Fruit fly (Drosophila melanogaster) whole organism, embryonic: Measurements from ENCODE around the gene CG43229.

ENCODE experiments used
- ATbp ChIP-seq: fragments of 200-800 bp; sonication (Bioruptor generic); optimal IDR thresholded peaks from 2 replicates; lab custom pipeline; 2017; ENCODE audit warnings: missing biosample characterization, mild to moderate bottlenecking, missing genetic modification characterization, missing genetic modification reagents
- BEAF-32 ChIP-seq: fragments of 200-800 bp; sonication (Bioruptor generic); optimal IDR thresholded peaks from 3 replicates; lab custom pipeline; 2017; ENCODE audit warnings: missing biosample characterization, missing genetic modification characterization, mild to moderate bottlenecking, moderate library complexity, missing genetic modification reagents
- CG10267 ChIP-seq: fragments of 200-800 bp; sonication (Bioruptor generic); optimal IDR thresholded peaks from 2 replicates; lab custom pipeline; 2018; ENCODE audit warnings: missing biosample characterization, mild to moderate bottlenecking, missing genetic modification characterization, moderate library complexity
- CG11723 ChIP-seq: fragments of 200-800 bp; sonication (Bioruptor generic); optimal IDR thresholded peaks from 2 replicates; lab custom pipeline; 2017; ENCODE audit warnings: missing biosample characterization, mild to moderate bottlenecking, missing genetic modification characterization
- CG12659 ChIP-seq: fragments of 200-800 bp; sonication (Bioruptor generic); optimal IDR thresholded peaks from 3 replicates; lab custom pipeline; 2017; ENCODE audit warnings: mild to moderate bottlenecking, missing biosample characterization, missing genetic modification reagents, missing genetic modification characterization
- CG12769 ChIP-seq: fragments of 200-800 bp; sonication (Bioruptor generic); optimal IDR thresholded peaks from 2 replicates; lab custom pipeline; 2019; ENCODE audit warnings: missing biosample characterization, mild to moderate bottlenecking, missing genetic modification characterization, moderate library complexity
- CG13123 ChIP-seq: fragments of 200-800 bp; sonication (Bioruptor generic); optimal IDR thresholded peaks from 2 replicates; lab custom pipeline; 2016; ENCODE audit warnings: missing biosample characterization, missing genetic modification characterization
- CG14710 ChIP-seq: fragments of 200-800 bp; sonication (Bioruptor generic); optimal IDR thresholded peaks from 3 replicates; lab custom pipeline; 2019; ENCODE audit warnings: missing biosample characterization, mild to moderate bottlenecking, missing genetic modification characterization, moderate library complexity
- CG14860 ChIP-seq: fragments of 200-800 bp; sonication (Bioruptor generic); IDR thresholded peaks from 3 replicates; pipeline ENCODE4 v1.3.6; 2022; ENCODE audit warnings: missing biosample characterization, missing genetic modification characterization; ENCODE audit not compliant: partially characterized antibody
- CG1529 ChIP-seq: fragments of 200-800 bp; sonication (Bioruptor generic); optimal IDR thresholded peaks from 3 replicates; lab custom pipeline; 2018; ENCODE audit warnings: missing biosample characterization, missing genetic modification characterization
- CG16779 ChIP-seq: fragments of 200-800 bp; sonication (Bioruptor generic); IDR thresholded peaks from 2 replicates; pipeline ENCODE4 v1.3.6; 2022; ENCODE audit warnings: missing biosample characterization, missing genetic modification characterization
- CG18262 ChIP-seq: fragments of 200-800 bp; optimal IDR thresholded peaks from 3 replicates; lab custom pipeline; 2019; ENCODE audit warnings: missing biosample characterization, mild to moderate bottlenecking, missing genetic modification characterization, moderate library complexity
- CG2202 ChIP-seq: fragments of 200-800 bp; sonication (Bioruptor generic); optimal IDR thresholded peaks from 2 replicates; lab custom pipeline; 2018; ENCODE audit warnings: missing biosample characterization, mild to moderate bottlenecking, missing genetic modification characterization
- CG33557 ChIP-seq: fragments of 200-800 bp; sonication (Bioruptor generic); optimal IDR thresholded peaks from 2 replicates; lab custom pipeline; 2019; ENCODE audit warnings: missing biosample characterization, mild to moderate bottlenecking, missing genetic modification characterization, moderate library complexity
- CG3407 ChIP-seq: fragments of 200-800 bp; sonication (Bioruptor generic); optimal IDR thresholded peaks from 2 replicates; lab custom pipeline; 2018; ENCODE audit warnings: missing biosample characterization, mild to moderate bottlenecking, missing genetic modification characterization
- CG34422 ChIP-seq: fragments of 200-800 bp; sonication (Bioruptor generic); IDR thresholded peaks from 3 replicates; pipeline ENCODE4 v1.3.6; 2022; ENCODE audit warnings: missing biosample characterization, missing genetic modification characterization
- CG4360 ChIP-seq: fragments of 200-800 bp; sonication (Bioruptor generic); IDR thresholded peaks from 2 replicates; pipeline ENCODE4 v1.3.6; 2022; ENCODE audit warnings: missing biosample characterization, missing genetic modification characterization
- CG4707 ChIP-seq: fragments of 200-800 bp; sonication (Bioruptor generic); optimal IDR thresholded peaks from 2 replicates; lab custom pipeline; 2018; ENCODE audit warnings: missing biosample characterization, mild to moderate bottlenecking, missing genetic modification characterization, moderate library complexity
- CG7963 ChIP-seq: fragments of 200-800 bp; sonication (Bioruptor generic); IDR thresholded peaks from 3 replicates; pipeline ENCODE4 v1.3.6; 2022; ENCODE audit warnings: missing biosample characterization, missing genetic modification characterization; ENCODE audit not compliant: partially characterized antibody
- CG8924 ChIP-seq: fragments of 200-800 bp; optimal IDR thresholded peaks from 3 replicates; lab custom pipeline; 2019; ENCODE audit warnings: missing biosample characterization, mild to moderate bottlenecking, missing genetic modification characterization, moderate library complexity
- E2f2 ChIP-seq: fragments of 200-800 bp; sonication (Bioruptor generic); IDR thresholded peaks from 2 replicates; pipeline ENCODE4 v1.3.6; 2022; ENCODE audit warnings: missing biosample characterization, missing genetic modification characterization
- Eip74EF ChIP-seq, 2 experiments: fragments of 200-800 bp in 1 of 2; fragments of >200 bp in 1 of 2; sonication (Bioruptor generic) in 1 of 2; optimal IDR thresholded peaks; 2 replicates each; lab custom pipeline; 2017 to 2019; ENCODE audit warnings: missing biosample characterization in 2 of 2, missing genetic modification characterization in 2 of 2, mild to moderate bottlenecking in 1 of 2, moderate library complexity in 1 of 2
- NC2β ChIP-seq: fragments of 200-800 bp; sonication (Bioruptor generic); optimal IDR thresholded peaks from 2 replicates; lab custom pipeline; 2016; ENCODE audit warnings: missing biosample characterization, missing genetic modification characterization
- Sox102F ChIP-seq: fragments of 200-800 bp; sonication (Bioruptor generic); optimal IDR thresholded peaks from 2 replicates; lab custom pipeline; 2018; ENCODE audit warnings: missing biosample characterization, mild to moderate bottlenecking, missing genetic modification characterization, moderate library complexity
- Xbp1 ChIP-seq: fragments of 200-800 bp; sonication (Bioruptor generic); optimal IDR thresholded peaks from 3 replicates; lab custom pipeline; 2016; ENCODE audit warnings: missing biosample characterization, mild to moderate bottlenecking, missing genetic modification characterization
- ab ChIP-seq: fragments of 200-800 bp; sonication (Bioruptor generic); optimal IDR thresholded peaks from 2 replicates; lab custom pipeline; 2016; ENCODE audit warnings: missing biosample characterization, missing genetic modification characterization
- bsh ChIP-seq, 2 experiments: fragments of 200-800 bp; sonication (Bioruptor generic); optimal IDR thresholded peaks; 2 replicates each; lab custom pipeline; 2017 to 2018; ENCODE audit warnings: mild to moderate bottlenecking in 2 of 2, missing biosample characterization in 2 of 2, missing genetic modification characterization in 2 of 2, moderate library complexity in 1 of 2
- chm ChIP-seq: fragments of 200-800 bp; sonication (Bioruptor generic); IDR thresholded peaks from 2 replicates; pipeline ENCODE4 v1.3.6; 2022; ENCODE audit warnings: missing biosample characterization, missing genetic modification characterization
- dan ChIP-seq: fragments of 200-800 bp; sonication (Bioruptor generic); IDR thresholded peaks from 2 replicates; pipeline ENCODE4 v1.3.6; 2022; ENCODE audit warnings: missing biosample characterization, missing genetic modification characterization
- fd64A ChIP-seq: fragments of 200-800 bp; sonication (Bioruptor generic); optimal IDR thresholded peaks from 3 replicates; lab custom pipeline; 2018; ENCODE audit warnings: missing biosample characterization, mild to moderate bottlenecking, missing genetic modification characterization
- gsb-n ChIP-seq: fragments of 200-800 bp; sonication (Bioruptor generic); optimal IDR thresholded peaks from 3 replicates; lab custom pipeline; 2018; ENCODE audit warnings: missing biosample characterization, mild to moderate bottlenecking, missing genetic modification characterization
- hbn ChIP-seq: fragments of 200-800 bp; sonication (Bioruptor generic); IDR thresholded peaks from 2 replicates; pipeline ENCODE4 v1.3.6; 2022; ENCODE audit warnings: missing biosample characterization, missing genetic modification characterization; ENCODE audit not compliant: partially characterized antibody
- hkb ChIP-seq, 2 experiments: fragments of 200-800 bp in 1 of 2; fragments of >200 bp in 1 of 2; sonication (Bioruptor generic) in 1 of 2; IDR thresholded peaks in 1 of 2; optimal IDR thresholded peaks in 1 of 2; 2 replicates each; pipeline versions ENCODE4 v1.3.6 to Lab custom; 2017 to 2022; ENCODE audit warnings: missing biosample characterization in 1 of 2, missing genetic modification characterization in 1 of 2
- insv ChIP-seq, 2 experiments: fragments of 200-800 bp; sonication (Bioruptor generic); optimal IDR thresholded peaks; 3 replicates each; lab custom pipeline; 2016 to 2018; ENCODE audit warnings: missing biosample characterization in 2 of 2, missing genetic modification characterization in 2 of 2
- inv ChIP-seq: fragments of 200-800 bp; sonication (Bioruptor generic); IDR thresholded peaks from 2 replicates; pipeline ENCODE4 v1.3.6; 2022; ENCODE audit warnings: missing biosample characterization, missing genetic modification characterization; ENCODE audit not compliant: partially characterized antibody
- knrl ChIP-seq: fragments of 200-800 bp; sonication (Bioruptor generic); IDR thresholded peaks from 3 replicates; pipeline ENCODE4 v1.3.6; 2022; ENCODE audit warnings: missing biosample characterization, missing genetic modification characterization; ENCODE audit not compliant: partially characterized antibody
- mld ChIP-seq: fragments of 200-800 bp; sonication (Bioruptor generic); IDR thresholded peaks from 3 replicates; pipeline ENCODE4 v1.3.6; 2022; ENCODE audit warnings: missing biosample characterization, missing genetic modification characterization; ENCODE audit not compliant: partially characterized antibody
- nerfin-1 ChIP-seq: fragments of 200-800 bp; sonication (Bioruptor generic); optimal IDR thresholded peaks from 3 replicates; lab custom pipeline; 2019; ENCODE audit warnings: missing biosample characterization, mild to moderate bottlenecking, missing genetic modification characterization, moderate library complexity
- prd ChIP-seq, 3 experiments: fragments of >200 bp in 2 of 3; fragments of 200-800 bp in 1 of 3; sonication (Bioruptor generic) in 1 of 3; optimal IDR thresholded peaks in 2 of 3; IDR thresholded peaks in 1 of 3; 2 replicates in 2 of 3; 3 replicates in 1 of 3; pipeline versions ENCODE4 v1.3.6 to Lab custom; 2017 to 2022; ENCODE audit warnings: missing biosample characterization in 1 of 3, missing genetic modification characterization in 1 of 3
- slbo ChIP-seq: fragments of 200-800 bp; sonication (Bioruptor generic); IDR thresholded peaks from 2 replicates; pipeline ENCODE4 v1.3.6; 2022; ENCODE audit warnings: missing biosample characterization, missing genetic modification characterization
- sqz ChIP-seq: fragments of 200-800 bp; sonication (Bioruptor generic); optimal IDR thresholded peaks from 3 replicates; lab custom pipeline; 2018; ENCODE audit warnings: missing biosample characterization, mild to moderate bottlenecking, missing genetic modification characterization
- tgo ChIP-seq: fragments of 200-800 bp; sonication (Bioruptor generic); IDR thresholded peaks from 3 replicates; pipeline ENCODE4 v1.3.6; 2022; ENCODE audit warnings: missing biosample characterization, missing genetic modification characterization
- trem ChIP-seq: fragments of 200-800 bp; optimal IDR thresholded peaks from 3 replicates; lab custom pipeline; 2019; ENCODE audit warnings: missing biosample characterization, mild to moderate bottlenecking, missing genetic modification characterization, moderate library complexity
- unpg ChIP-seq: fragments of 200-800 bp; sonication (Bioruptor generic); optimal IDR thresholded peaks from 3 replicates; lab custom pipeline; 2018; ENCODE audit warnings: missing biosample characterization, mild to moderate bottlenecking, missing genetic modification characterization, moderate library complexity
- zen2 ChIP-seq: fragments of 200-800 bp; sonication (Bioruptor generic); IDR thresholded peaks from 3 replicates; pipeline ENCODE4 v1.3.6; 2022; ENCODE audit warnings: missing biosample characterization, missing genetic modification characterization; ENCODE audit not compliant: partially characterized antibody

The CG43229 gene

dm6 chrX:18101098-18101711, 37.1 kb upstream of the CG43229 start, which contains the start of gene Mvb12 (continued):
- TF ChIP-seq bsh (GFP tag; optimal IDR thresholded peaks at IDR 0.05; lab: Kevin White, UChicago) (peak in 1 of 2 experiments; percentile 37), CG18262 (peak; percentile 16), CG14710 (tag; lab: Kevin White, UChicago) (peak; percentile 15), hkb (optimal IDR thresholded peaks at IDR 0.05; lab: Kevin White, UChicago) (no peak), hkb (GFP tag; IDR thresholded peaks at IDR 0.05; lab: Robert Waterston, UW) (peak; percentile 44), Sox102F (peak; percentile 18), zen2 (GFP tag; lab: Robert Waterston, UW) (0 out of 3 replicates have a peak, but pooled peaks have one; percentile 29), CG1529 (GFP tag; lab: Kevin White, UChicago) (peak; percentile 27), trem (tag; lab: Kevin White, UChicago) (no peak), dan (GFP tag; lab: Robert Waterston, UW) (no peak), CG10267 (tag; lab: Kevin White, UChicago) (peak; percentile 7), unpg (GFP tag; lab: Kevin White, UChicago) (peak; percentile 38), CG33557 (GFP tag; lab: Kevin White, UChicago) (peak; percentile 52), CG13123 (GFP tag; lab: Kevin White, UChicago) (no peak), prd (optimal IDR thresholded peaks at IDR 0.05; lab: Kevin White, UChicago) (no peak), prd (GFP tag; IDR thresholded peaks at IDR 0.05; lab: Robert Waterston, UW) (0 out of 3 replicates have a peak, but pooled peaks have one; percentile 13), CG4707 (peak; percentile 26), CG2202 (tag; lab: Kevin White, UChicago) (peak; percentile 17), sqz (peak; percentile 35), CG8924 (tag; lab: Kevin White, UChicago) (peak; percentile 17), knrl (GFP tag; lab: Robert Waterston, UW) (peak; percentile 37; the same call in 2 of the 3 replicates), hbn (peak; percentile 51), chm (peak; percentile 48; the same call in 1 of the 2 replicates), CG7963 (GFP tag; lab: Robert Waterston, UW) (0 out of 3 replicates have a peak, but pooled peaks have one; percentile 40), tgo (no peak), insv (GFP tag; optimal IDR thresholded peaks at IDR 0.05; lab: Kevin White, UChicago) (no peak), CG16779 (GFP tag; lab: Robert Waterston, UW) (no peak), CG11723 (GFP tag; lab: Kevin White, UChicago) (no peak), Eip74EF (GFP tag; optimal IDR thresholded peaks at IDR 0.05; lab: Kevin White, UChicago) (peak in 1 of 2 experiments; percentile 76), E2f2 (GFP tag; lab: Robert Waterston, UW) (peak; percentile 19; the same call in 1 of the 2 replicates), CG4360 (peak; percentile 54; the same call in 1 of the 2 replicates), ATbp (GFP tag; lab: Kevin White, UChicago) (peak; percentile 46), CG3407 (GFP tag; lab: Kevin White, UChicago) (peak; percentile 39), CG12659 (peak; percentile 29), BEAF-32 (GFP tag; lab: Kevin White, UChicago) (peak; percentile 57), fd64A (GFP tag; lab: Kevin White, UChicago) (peak; percentile 52), ab (no peak), mld (GFP tag; lab: Robert Waterston, UW) (0 out of 3 replicates have a peak, but pooled peaks have one; percentile 27), NC2β (GFP tag; lab: Kevin White, UChicago) (peak; percentile 0), CG12769 (peak; percentile 85), nerfin-1 (tag; lab: Kevin White, UChicago) (peak; percentile 38), inv (peak; percentile 41; the same call in 1 of the 2 replicates), gsb-n (tag; lab: Kevin White, UChicago) (peak; percentile 24), CG14860 (GFP tag; lab: Robert Waterston, UW) (peak; percentile 50; the same call in 2 of the 3 replicates), Xbp1 (GFP tag; lab: Kevin White, UChicago) (peak; percentile 4), slbo (GFP tag; lab: Robert Waterston, UW) (peak; percentile 41; the same call in 1 of the 2 replicates), CG34422 (GFP tag; lab: Robert Waterston, UW) (peak; percentile 70; the same call in 2 of the 3 replicates)
